Fruit fly (Drosophila melanogaster) whole organism, embryonic: ENCODE results near the gene cmet.

ENCODE experiments used
- Awh ChIP-seq: fragments of 200-800 bp; sonication (Bioruptor generic); IDR thresholded peaks from 2 replicates; pipeline ENCODE4, ENCODE4 v1.3.6; 2022; ENCODE audit warnings: missing biosample characterization, missing genetic modification characterization
- CG1233 ChIP-seq: fragments of 200-800 bp; sonication (Bioruptor generic); optimal IDR thresholded peaks from 4 replicates; lab custom pipeline; 2018; ENCODE audit warnings: missing biosample characterization, mild to moderate bottlenecking, missing genetic modification characterization
- CG12391 ChIP-seq: fragments of 200-800 bp; sonication (Bioruptor generic); optimal IDR thresholded peaks from 3 replicates; lab custom pipeline; 2018; ENCODE audit warnings: missing biosample characterization, mild to moderate bottlenecking, missing genetic modification characterization, moderate library complexity
- CG12744 ChIP-seq: fragments of 200-800 bp; sonication (Bioruptor generic); optimal IDR thresholded peaks from 2 replicates; lab custom pipeline; 2016; ENCODE audit warnings: missing biosample characterization, missing genetic modification characterization
- CG12942 ChIP-seq: fragments of 200-800 bp; sonication (Bioruptor generic); optimal IDR thresholded peaks from 3 replicates; lab custom pipeline; 2016; ENCODE audit warnings: missing biosample characterization, missing genetic modification characterization
- CG16863 ChIP-seq: fragments of 200-800 bp; sonication (Bioruptor generic); optimal IDR thresholded peaks from 3 replicates; lab custom pipeline; 2016; ENCODE audit warnings: missing biosample characterization, missing genetic modification characterization
- CG17361 ChIP-seq: fragments of 200-800 bp; sonication (Bioruptor generic); IDR thresholded peaks from 3 replicates; pipeline ENCODE4 v1.3.6; 2022; ENCODE audit warnings: missing biosample characterization, missing genetic modification characterization
- CG17802 ChIP-seq: fragments of 200-800 bp; sonication (Bioruptor generic); optimal IDR thresholded peaks from 2 replicates; lab custom pipeline; 2018; ENCODE audit warnings: missing biosample characterization, mild to moderate bottlenecking, missing genetic modification characterization, moderate library complexity
- CG17912 ChIP-seq: fragments of 200-800 bp; sonication (Bioruptor generic); optimal IDR thresholded peaks from 2 replicates; lab custom pipeline; 2018; ENCODE audit warnings: missing biosample characterization, mild to moderate bottlenecking, missing genetic modification characterization
- CG2120 ChIP-seq: fragments of 200-800 bp; sonication (Bioruptor generic); optimal IDR thresholded peaks from 3 replicates; lab custom pipeline; 2016; ENCODE audit warnings: missing biosample characterization, missing genetic modification characterization
- CG32532 ChIP-seq: fragments of 200-800 bp; sonication (Bioruptor generic); IDR thresholded peaks from 2 replicates; pipeline ENCODE4 v1.3.6; 2022; ENCODE audit warnings: missing biosample characterization, missing genetic modification characterization
- CG3281 ChIP-seq: fragments of 200-800 bp; sonication (Bioruptor generic); optimal IDR thresholded peaks from 3 replicates; lab custom pipeline; 2017; ENCODE audit warnings: missing biosample characterization, mild to moderate bottlenecking, missing genetic modification characterization
- CG3726 ChIP-seq: fragments of 200-800 bp; sonication (Bioruptor generic); IDR thresholded peaks from 3 replicates; pipeline ENCODE4, ENCODE4 v1.3.6; 2022; ENCODE audit warnings: missing biosample characterization, missing genetic modification characterization
- CG5953 ChIP-seq: fragments of 200-800 bp; sonication (Bioruptor generic); IDR thresholded peaks from 2 replicates; pipeline ENCODE4 v1.3.6; 2022; ENCODE audit warnings: missing biosample characterization, missing genetic modification characterization
- CG7839 ChIP-seq: fragments of 200-800 bp; sonication (Bioruptor generic); optimal IDR thresholded peaks from 3 replicates; lab custom pipeline; 2018; ENCODE audit warnings: missing biosample characterization, mild to moderate bottlenecking, missing genetic modification characterization, moderate library complexity
- CG7928 ChIP-seq: fragments of 200-800 bp; sonication (Bioruptor generic); optimal IDR thresholded peaks from 2 replicates; lab custom pipeline; 2017; ENCODE audit warnings: missing biosample characterization, mild to moderate bottlenecking, missing genetic modification characterization
- CG8924 ChIP-seq: fragments of 200-800 bp; optimal IDR thresholded peaks from 3 replicates; lab custom pipeline; 2019; ENCODE audit warnings: missing biosample characterization, mild to moderate bottlenecking, missing genetic modification characterization, moderate library complexity
- CG9932 ChIP-seq: fragments of 200-800 bp; sonication (Bioruptor generic); IDR thresholded peaks from 2 replicates; pipeline ENCODE4 v1.3.6; 2022; ENCODE audit warnings: missing biosample characterization, missing genetic modification characterization
- D19B ChIP-seq: fragments of 200-800 bp; sonication (Bioruptor generic); optimal IDR thresholded peaks from 2 replicates; lab custom pipeline; 2017; ENCODE audit warnings: missing biosample characterization, mild to moderate bottlenecking, missing genetic modification characterization
- Dip2 ChIP-seq: fragments of 200-800 bp; sonication (Bioruptor generic); IDR thresholded peaks from 2 replicates; pipeline ENCODE4 v1.3.6; 2022; ENCODE audit warnings: missing biosample characterization, missing genetic modification characterization
- Elba2 ChIP-seq: fragments of 200-800 bp; sonication (Bioruptor generic); optimal IDR thresholded peaks from 3 replicates; lab custom pipeline; 2016; ENCODE audit warnings: missing biosample characterization, missing genetic modification characterization
- Fer2 ChIP-seq: fragments of 200-800 bp; sonication (Bioruptor generic); optimal IDR thresholded peaks from 2 replicates; lab custom pipeline; 2018; ENCODE audit warnings: missing biosample characterization, mild to moderate bottlenecking, missing genetic modification characterization, moderate library complexity
- HLH4C ChIP-seq: fragments of 200-800 bp; sonication (Bioruptor generic); IDR thresholded peaks from 3 replicates; pipeline ENCODE4 v1.3.6; 2022; ENCODE audit warnings: missing biosample characterization, missing genetic modification characterization; ENCODE audit not compliant: partially characterized antibody
- Hand ChIP-seq: fragments of 200-800 bp; sonication (Bioruptor generic); optimal IDR thresholded peaks from 2 replicates; lab custom pipeline; 2017; ENCODE audit warnings: mild to moderate bottlenecking, missing biosample characterization, missing genetic modification reagents, missing genetic modification characterization
- HmgZ ChIP-seq: fragments of 200-800 bp; sonication (Bioruptor generic); optimal IDR thresholded peaks from 2 replicates; lab custom pipeline; 2018; ENCODE audit warnings: missing biosample characterization, mild to moderate bottlenecking, missing genetic modification characterization
- Meics ChIP-seq: fragments of 200-800 bp; sonication (Bioruptor generic); optimal IDR thresholded peaks from 2 replicates; lab custom pipeline; 2017; ENCODE audit warnings: missing biosample characterization, mild to moderate bottlenecking, missing genetic modification characterization
- Mes4 ChIP-seq: fragments of 200-800 bp; sonication (Bioruptor generic); optimal IDR thresholded peaks from 2 replicates; lab custom pipeline; 2016; ENCODE audit warnings: missing biosample characterization, missing genetic modification characterization
- amos ChIP-seq: fragments of 200-800 bp; sonication (Bioruptor generic); IDR thresholded peaks from 2 replicates; pipeline ENCODE4 v1.3.6; 2022; ENCODE audit warnings: missing biosample characterization, missing genetic modification characterization; ENCODE audit not compliant: partially characterized antibody
- cas ChIP-seq: fragments of 200-800 bp; sonication (Bioruptor generic); IDR thresholded peaks from 2 replicates; pipeline ENCODE4 v1.3.6; 2022; ENCODE audit warnings: missing biosample characterization, missing genetic modification characterization
- caup ChIP-seq: fragments of 200-800 bp; sonication (Bioruptor generic); optimal IDR thresholded peaks from 3 replicates; lab custom pipeline; 2017; ENCODE audit warnings: missing biosample characterization, mild to moderate bottlenecking, missing genetic modification characterization, moderate library complexity; ENCODE audit not compliant: severe bottlenecking
- chm ChIP-seq: fragments of 200-800 bp; sonication (Bioruptor generic); IDR thresholded peaks from 2 replicates; pipeline ENCODE4 v1.3.6; 2022; ENCODE audit warnings: missing biosample characterization, missing genetic modification characterization
- cwo ChIP-seq: fragments of 200-800 bp; sonication (Bioruptor generic); optimal IDR thresholded peaks from 3 replicates; lab custom pipeline; 2017; ENCODE audit warnings: missing biosample characterization, missing genetic modification characterization, mild to moderate bottlenecking, moderate library complexity, missing genetic modification reagents
- dm ChIP-seq: fragments of 200-800 bp; sonication (Bioruptor generic); optimal IDR thresholded peaks from 3 replicates; lab custom pipeline; 2016; ENCODE audit warnings: missing biosample characterization, missing genetic modification characterization
- fd64A ChIP-seq: fragments of 200-800 bp; sonication (Bioruptor generic); optimal IDR thresholded peaks from 3 replicates; lab custom pipeline; 2018; ENCODE audit warnings: missing biosample characterization, mild to moderate bottlenecking, missing genetic modification characterization
- gcm2 ChIP-seq: fragments of 200-800 bp; sonication (Bioruptor generic); optimal IDR thresholded peaks from 2 replicates; lab custom pipeline; 2016; ENCODE audit warnings: missing biosample characterization, missing genetic modification characterization
- her ChIP-seq: fragments of 200-800 bp; sonication (Bioruptor generic); optimal IDR thresholded peaks from 2 replicates; lab custom pipeline; 2016; ENCODE audit warnings: missing biosample characterization, missing genetic modification characterization
- hth ChIP-seq: fragments of >200 bp; optimal IDR thresholded peaks from 2 replicates; lab custom pipeline; 2017; ENCODE audit warnings: inconsistent platforms
- kni ChIP-seq: fragments of 200-800 bp; sonication (Bioruptor generic); optimal IDR thresholded peaks from 3 replicates; lab custom pipeline; 2017; ENCODE audit warnings: mild to moderate bottlenecking, missing biosample characterization, missing genetic modification reagents, missing genetic modification characterization
- mld ChIP-seq: fragments of 200-800 bp; sonication (Bioruptor generic); IDR thresholded peaks from 3 replicates; pipeline ENCODE4 v1.3.6; 2022; ENCODE audit warnings: missing biosample characterization, missing genetic modification characterization; ENCODE audit not compliant: partially characterized antibody
- nmo ChIP-seq: fragments of 200-800 bp; sonication (Bioruptor generic); optimal IDR thresholded peaks from 2 replicates; lab custom pipeline; 2018; ENCODE audit warnings: missing biosample characterization, mild to moderate bottlenecking, missing genetic modification characterization, moderate library complexity
- onecut ChIP-seq: fragments of 200-800 bp; sonication (Bioruptor generic); IDR thresholded peaks from 2 replicates; pipeline ENCODE4 v1.3.6; 2022; ENCODE audit warnings: missing biosample characterization, missing genetic modification characterization
- schlank ChIP-seq: fragments of 200-800 bp; sonication (Bioruptor generic); optimal IDR thresholded peaks from 2 replicates; lab custom pipeline; 2018; ENCODE audit warnings: missing biosample characterization, mild to moderate bottlenecking, missing genetic modification characterization
- sens-2 ChIP-seq: fragments of 200-800 bp; sonication (Bioruptor generic); IDR thresholded peaks from 2 replicates; pipeline ENCODE4 v1.3.6; 2022; ENCODE audit warnings: missing biosample characterization, missing genetic modification characterization
- sisA ChIP-seq: fragments of 200-800 bp; sonication (Bioruptor generic); IDR thresholded peaks from 2 replicates; pipeline ENCODE4 v1.3.6; 2022; ENCODE audit warnings: missing biosample characterization, missing genetic modification characterization
- sna ChIP-seq: fragments of 200-800 bp; sonication (Bioruptor generic); IDR thresholded peaks from 2 replicates; pipeline ENCODE4 v1.3.6; 2022; ENCODE audit warnings: missing biosample characterization, missing genetic modification characterization; ENCODE audit not compliant: partially characterized antibody
- sqz ChIP-seq: fragments of 200-800 bp; sonication (Bioruptor generic); optimal IDR thresholded peaks from 3 replicates; lab custom pipeline; 2018; ENCODE audit warnings: missing biosample characterization, mild to moderate bottlenecking, missing genetic modification characterization
- tin ChIP-seq: fragments of 200-800 bp; sonication (Bioruptor generic); optimal IDR thresholded peaks from 3 replicates; lab custom pipeline; 2016; ENCODE audit warnings: missing biosample characterization, missing genetic modification characterization
- twi ChIP-seq: fragments of 200-800 bp; optimal IDR thresholded peaks from 2 replicates; lab custom pipeline; 2019; ENCODE audit warnings: missing biosample characterization, mild to moderate bottlenecking, missing genetic modification characterization, moderate library complexity
- wor ChIP-seq: fragments of 200-800 bp; sonication (Bioruptor generic); IDR thresholded peaks from 2 replicates; pipeline ENCODE4 v1.3.6; 2022; ENCODE audit warnings: missing biosample characterization, missing genetic modification characterization
- z ChIP-seq: fragments of 200-800 bp; sonication (Bioruptor generic); IDR thresholded peaks from 3 replicates; pipeline ENCODE4 v1.3.6; 2022; ENCODE audit warnings: missing biosample characterization, missing genetic modification characterization

cmet gene

DNA sequence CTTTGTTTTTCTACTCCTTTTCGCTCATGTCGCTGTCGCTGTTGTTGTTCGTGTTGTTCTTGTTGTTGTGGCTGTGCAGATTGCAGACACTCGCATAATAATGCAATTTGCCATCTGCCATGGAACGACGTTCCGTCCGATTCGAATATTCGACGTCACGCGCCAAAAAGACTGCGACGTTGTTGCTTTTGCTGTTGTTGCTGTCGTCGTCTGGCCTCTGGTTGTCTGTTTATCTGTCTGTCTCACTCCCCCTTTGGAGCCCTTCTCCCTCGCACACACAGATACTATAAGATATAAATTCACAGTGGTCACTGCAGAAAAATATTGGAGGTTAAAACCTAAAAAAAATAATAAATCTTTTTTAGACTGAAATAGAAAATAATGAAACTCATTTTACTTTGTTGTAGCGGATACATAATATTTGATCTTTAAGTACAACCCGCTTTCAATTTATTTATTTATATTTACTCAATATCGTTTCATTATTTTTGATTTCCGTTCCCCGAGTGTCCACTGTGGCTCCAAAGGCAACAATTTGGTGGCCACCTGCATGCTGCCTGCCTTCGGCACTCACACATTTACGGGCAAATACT lies 49.3 kb downstream of the cmet start (continued):
- TF ChIP-seq sens-2 (GFP tag; lab: Robert Waterston, UW) (no peak), dm (GFP tag; lab: Kevin White, UChicago) (no peak), twi (tag; lab: Kevin White, UChicago) (no peak), chm (GFP tag; lab: Robert Waterston, UW) (no peak), CG12391 (peak; percentile 60), sqz (GFP tag; lab: Kevin White, UChicago) (no peak), Awh (no peak), onecut (GFP tag; lab: Robert Waterston, UW) (no peak), HmgZ (tag; lab: Kevin White, UChicago) (no peak), nmo (GFP tag; lab: Kevin White, UChicago) (peak; percentile 44), amos (GFP tag; lab: Robert Waterston, UW) (no peak), CG2120 (peak; percentile 22), wor (GFP tag; lab: Robert Waterston, UW) (no peak), CG3726 (GFP tag; lab: Robert Waterston, UW) (no peak), CG32532 (GFP tag; lab: Robert Waterston, UW) (0 out of 2 replicates have a peak, but pooled peaks have one; percentile 15), cas (GFP tag; lab: Robert Waterston, UW) (no peak), mld (GFP tag; lab: Robert Waterston, UW) (no peak), kni (GFP tag; lab: Kevin White, UChicago) (no peak), CG9932 (GFP tag; lab: Robert Waterston, UW) (no peak), CG5953 (no peak), schlank (tag; lab: Kevin White, UChicago) (no peak), CG3281 (peak; percentile 52), Hand (GFP tag; lab: Kevin White, UChicago) (no peak), CG8924 (peak; percentile 47), HLH4C (GFP tag; lab: Robert Waterston, UW) (no peak), z (GFP tag; lab: Robert Waterston, UW) (no peak), Dip2 (GFP tag; lab: Robert Waterston, UW) (no peak), CG1233 (GFP tag; lab: Kevin White, UChicago) (peak; percentile 28), CG7928 (GFP tag; lab: Kevin White, UChicago) (no peak), CG12942 (GFP tag; lab: Kevin White, UChicago) (peak; percentile 18), Elba2 (GFP tag; lab: Kevin White, UChicago) (no peak), CG17361 (peak; percentile 49), D19B (no peak), CG17802 (tag; lab: Kevin White, UChicago) (no peak), sisA (GFP tag; lab: Robert Waterston, UW) (peak; percentile 52; the same call in 1 of the 2 replicates), Meics (peak; percentile 42), Fer2 (no peak), her (GFP tag; lab: Kevin White, UChicago) (no peak), CG12744 (no peak), cwo (GFP tag; lab: Kevin White, UChicago) (no peak), CG17912 (GFP tag; lab: Kevin White, UChicago) (no peak), gcm2 (GFP tag; lab: Kevin White, UChicago) (no peak), caup (GFP tag; lab: Kevin White, UChicago) (no peak), hth (no peak), CG16863 (no peak), sna (no peak), tin (peak; percentile 15), fd64A (no peak), Mes4 (GFP tag; lab: Kevin White, UChicago) (no peak), CG7839 (tag; lab: Kevin White, UChicago) (peak; percentile 74)
